Worm (Caenorhabditis elegans) whole organism, L3 larva: Measurements from ENCODE around the gene fbxa-48.

Source experiments
- R02D3.7 ChIP-seq: fragments of 150-350 bp; optimal IDR thresholded peaks from 2 replicates; lab custom pipeline; 2014; ENCODE audit warnings: missing biosample characterization, missing genetic modification characterization
- ZK546.5 ChIP-seq: sonication (generic microtip); optimal IDR thresholded peaks from 2 replicates; lab custom pipeline; 2017; ENCODE audit warnings: missing biosample characterization, missing genetic modification characterization
- aly-2 ChIP-seq: fragments of 150-350 bp; optimal IDR thresholded peaks from 2 replicates; lab custom pipeline; 2014; ENCODE audit warnings: missing biosample characterization, missing genetic modification characterization
- ama-1 ChIP-seq: fragments of 150-350 bp; optimal IDR thresholded peaks from 2 replicates; lab custom pipeline; 2018
- ceh-16 ChIP-seq: sonication (generic microtip); optimal IDR thresholded peaks from 2 replicates; lab custom pipeline; 2017; ENCODE audit warnings: missing biosample characterization, missing genetic modification characterization
- ceh-28 ChIP-seq: fragments of 150-350 bp; optimal IDR thresholded peaks from 2 replicates; lab custom pipeline; 2014; ENCODE audit warnings: missing biosample characterization, missing genetic modification reagents, missing genetic modification characterization
- ceh-9 ChIP-seq: sonication (generic microtip); optimal IDR thresholded peaks from 2 replicates; lab custom pipeline; 2018; ENCODE audit warnings: missing biosample characterization, missing genetic modification characterization
- daf-12 ChIP-seq: fragments of 150-350 bp; optimal IDR thresholded peaks from 2 replicates; lab custom pipeline; 2014; ENCODE audit warnings: missing biosample characterization, missing genetic modification reagents, missing genetic modification characterization
- egl-27 ChIP-seq: sonication (generic microtip); optimal IDR thresholded peaks from 4 replicates; lab custom pipeline; 2017; ENCODE audit warnings: missing biosample characterization, missing genetic modification reagents, missing genetic modification characterization
- elt-1 ChIP-seq: fragments of 150-350 bp; optimal IDR thresholded peaks from 2 replicates; lab custom pipeline; 2014; ENCODE audit warnings: missing biosample characterization, missing genetic modification characterization
- elt-2 ChIP-seq: sonication (generic microtip); optimal IDR thresholded peaks from 2 replicates; lab custom pipeline; 2016; ENCODE audit warnings: missing genetic modification reagents, mild to moderate bottlenecking, missing genetic modification characterization, missing compliant biosample characterization
- elt-3 ChIP-seq, 3 experiments: fragments of 150-350 bp in 1 of 3; sonication (generic microtip) in 2 of 3; optimal IDR thresholded peaks; 2 replicates in 2 of 3; 4 replicates in 1 of 3; lab custom pipeline; 2014 to 2017; ENCODE audit warnings: missing biosample characterization in 3 of 3, missing genetic modification characterization in 3 of 3
- eor-1 ChIP-seq, 2 experiments: fragments of 150-350 bp; optimal IDR thresholded peaks; 2 replicates each; lab custom pipeline; 2014 to 2018; ENCODE audit warnings: missing biosample characterization in 2 of 2, missing genetic modification characterization in 2 of 2
- fkh-10 ChIP-seq: sonication (generic microtip); optimal IDR thresholded peaks from 2 replicates; lab custom pipeline; 2017; ENCODE audit warnings: missing biosample characterization, missing genetic modification reagents, missing genetic modification characterization
- fkh-2 ChIP-seq: fragments of 150-350 bp; optimal IDR thresholded peaks from 2 replicates; lab custom pipeline; 2014; ENCODE audit warnings: missing biosample characterization, missing genetic modification reagents, missing genetic modification characterization
- fos-1 ChIP-seq: fragments of 150-350 bp; optimal IDR thresholded peaks from 2 replicates; lab custom pipeline; 2014; ENCODE audit warnings: missing biosample characterization, missing genetic modification characterization
- hmg-11 ChIP-seq: sonication (generic microtip); optimal IDR thresholded peaks from 2 replicates; lab custom pipeline; 2016; ENCODE audit warnings: missing genetic modification characterization, missing compliant biosample characterization
- jun-1 ChIP-seq: fragments of 150-350 bp; optimal IDR thresholded peaks from 2 replicates; lab custom pipeline; 2014; ENCODE audit warnings: missing biosample characterization, missing genetic modification reagents, missing genetic modification characterization
- mdl-1 ChIP-seq: fragments of 150-350 bp; optimal IDR thresholded peaks from 2 replicates; lab custom pipeline; 2014; ENCODE audit warnings: missing biosample characterization, missing genetic modification characterization
- nhr-11 ChIP-seq: fragments of 150-350 bp; optimal IDR thresholded peaks from 2 replicates; lab custom pipeline; 2014; ENCODE audit warnings: missing biosample characterization, missing genetic modification characterization
- nhr-12 ChIP-seq: fragments of 150-350 bp; optimal IDR thresholded peaks from 2 replicates; lab custom pipeline; 2014; ENCODE audit warnings: missing biosample characterization, missing genetic modification characterization
- nhr-23 ChIP-seq: fragments of 150-350 bp; optimal IDR thresholded peaks from 2 replicates; lab custom pipeline; 2014; ENCODE audit warnings: missing biosample characterization, missing genetic modification reagents, missing genetic modification characterization
- nhr-237 ChIP-seq: fragments of 150-350 bp; optimal IDR thresholded peaks from 2 replicates; lab custom pipeline; 2014; ENCODE audit warnings: missing biosample characterization, missing genetic modification characterization
- nhr-43 ChIP-seq: sonication (generic microtip); optimal IDR thresholded peaks from 2 replicates; lab custom pipeline; 2016; ENCODE audit warnings: mild to moderate bottlenecking, missing genetic modification characterization, missing compliant biosample characterization; ENCODE audit not compliant: poor library complexity, severe bottlenecking
- nhr-67 ChIP-seq: fragments of 150-350 bp; optimal IDR thresholded peaks from 2 replicates; lab custom pipeline; 2014; ENCODE audit warnings: missing biosample characterization, missing genetic modification characterization
- nhr-76 ChIP-seq: fragments of 150-350 bp; sonication (generic microtip); optimal IDR thresholded peaks from 5 replicates; lab custom pipeline; 2014; ENCODE audit warnings: missing biosample characterization, missing genetic modification characterization
- nhr-77 ChIP-seq: fragments of 150-350 bp; optimal IDR thresholded peaks from 2 replicates; lab custom pipeline; 2014; ENCODE audit warnings: missing biosample characterization, missing genetic modification characterization
- pha-4 ChIP-seq: fragments of 150-350 bp; optimal IDR thresholded peaks from 2 replicates; lab custom pipeline; 2014; ENCODE audit warnings: missing biosample characterization, missing genetic modification reagents, missing genetic modification characterization
- sea-2 ChIP-seq: fragments of 150-350 bp; sonication (generic microtip); optimal IDR thresholded peaks from 4 replicates; lab custom pipeline; 2014; ENCODE audit warnings: missing biosample characterization, missing genetic modification reagents, missing genetic modification characterization
- skn-1 ChIP-seq: fragments of 150-350 bp; optimal IDR thresholded peaks from 2 replicates; lab custom pipeline; 2014; ENCODE audit warnings: missing biosample characterization, missing genetic modification characterization
- tbx-2 ChIP-seq: sonication (generic microtip); optimal IDR thresholded peaks from 2 replicates; lab custom pipeline; 2016; ENCODE audit warnings: mild to moderate bottlenecking, missing genetic modification characterization, missing compliant biosample characterization
- unc-39 ChIP-seq: sonication (generic microtip); optimal IDR thresholded peaks from 4 replicates; lab custom pipeline; 2017; ENCODE audit warnings: missing biosample characterization, missing genetic modification characterization
- ztf-11 ChIP-seq: fragments of 150-350 bp; optimal IDR thresholded peaks from 2 replicates; lab custom pipeline; 2014; ENCODE audit warnings: missing biosample characterization, missing genetic modification characterization
- ztf-4 ChIP-seq: fragments of 150-350 bp; optimal IDR thresholded peaks from 2 replicates; lab custom pipeline; 2014; ENCODE audit warnings: missing biosample characterization, missing genetic modification characterization

The fbxa-48 gene

DNA sequence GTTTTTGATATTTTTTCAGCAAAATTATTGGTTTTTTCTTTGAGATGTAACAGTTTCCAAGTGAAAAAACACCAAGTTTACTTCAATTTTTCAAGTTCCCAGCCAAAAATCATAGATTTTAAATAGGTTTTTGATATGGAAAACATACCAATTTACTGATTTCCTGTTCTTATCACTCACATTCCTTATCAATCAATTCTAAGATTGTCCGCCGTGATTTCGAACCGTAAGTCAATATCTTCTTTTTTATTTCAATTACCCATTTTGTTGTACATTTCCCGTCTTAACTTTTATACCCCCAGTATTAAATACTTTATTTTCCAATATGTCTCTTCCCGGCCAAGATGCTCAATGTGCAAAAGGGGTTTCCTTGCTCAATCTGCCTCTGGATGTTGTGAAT lies 47.5 kb downstream of the fbxa-48 start, which contains the start of gene fbxa-38:
TSS of gene fbxa-38 (plus strand) at position 195 of the 400 bp plus-strand sequence.
- no peak for TF ChIP-seq fkh-2 (tag; lab: Kevin White, UChicago)
- no peak for TF ChIP-seq elt-3 (tag; optimal IDR thresholded peaks at IDR 0.05; lab: Kevin White, UChicago)
- TF ChIP-seq mdl-1: no peak
- no peak for TF ChIP-seq pha-4 (tag; lab: Kevin White, UChicago)
- TF ChIP-seq egl-27 (tag; lab: Kevin White, UChicago): no peak
- no peak for TF ChIP-seq fkh-10 (GFP tag; lab: Kevin White, UChicago)
- no peak for TF ChIP-seq aly-2 (tag; lab: Kevin White, UChicago)
- no peak for TF ChIP-seq fos-1 (tag; lab: Kevin White, UChicago)
- no peak for TF ChIP-seq nhr-67
- TF ChIP-seq tbx-2 (tag; lab: Kevin White, UChicago): no peak
- TF ChIP-seq ZK546.5 (tag; lab: Kevin White, UChicago): no peak
- no peak for TF ChIP-seq elt-2 (tag; lab: Kevin White, UChicago)
- no peak for TF ChIP-seq elt-1
- no peak for TF ChIP-seq daf-12 (tag; lab: Kevin White, UChicago)
- no peak for TF ChIP-seq ama-1
- TF ChIP-seq skn-1 (tag; lab: Kevin White, UChicago): no peak
- no peak for TF ChIP-seq ceh-9 (tag; lab: Kevin White, UChicago)
- no peak for TF ChIP-seq unc-39 (tag; lab: Kevin White, UChicago)
- no peak for TF ChIP-seq nhr-12 (tag; lab: Kevin White, UChicago)
- no peak for TF ChIP-seq nhr-77 (tag; lab: Kevin White, UChicago)

DNA sequence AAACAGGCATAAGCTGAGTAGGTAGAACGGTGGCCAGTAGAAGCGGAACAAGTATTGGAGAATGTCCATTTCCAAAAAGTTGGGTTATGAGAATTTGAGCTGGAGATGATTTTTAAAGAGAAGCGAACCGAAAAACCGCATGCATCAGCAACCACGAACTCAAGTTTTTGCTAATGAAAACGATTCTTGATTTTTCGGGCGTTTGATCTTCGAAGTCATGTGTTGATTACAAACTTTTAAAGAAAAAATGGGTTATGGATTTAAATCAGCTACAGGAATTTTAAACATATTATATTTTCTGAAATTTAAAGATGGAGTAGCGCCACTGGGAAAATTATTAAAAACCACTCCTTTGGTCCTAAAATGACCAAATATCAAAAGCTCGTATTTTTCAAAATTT lies 48.0 kb downstream of the fbxa-48 start, which contains the start of gene srd-65:
TSS of gene srd-65 (minus strand) at position 101 of the 400 bp plus-strand sequence.
- TF ChIP-seq eor-1 (tag; optimal IDR thresholded peaks at IDR 0.05; lab: Kevin White, UChicago) (no peak), mdl-1 (no peak), egl-27 (tag; lab: Kevin White, UChicago) (no peak), ama-1 (no peak), ceh-28 (no peak), elt-2 (tag; lab: Kevin White, UChicago) (no peak), ztf-11 (tag; lab: Kevin White, UChicago) (no peak), pha-4 (tag; lab: Kevin White, UChicago) (no peak), elt-3 (tag; optimal IDR thresholded peaks at IDR 0.05; lab: Kevin White, UChicago) (no peak), nhr-76 (no peak), sea-2 (GFP tag; lab: Kevin White, UChicago) (no peak), ceh-16 (tag; lab: Kevin White, UChicago) (no peak), nhr-237 (tag; lab: Kevin White, UChicago) (no peak), ztf-4 (tag; lab: Kevin White, UChicago) (no peak), hmg-11 (tag; lab: Kevin White, UChicago) (no peak), jun-1 (tag; lab: Kevin White, UChicago) (no peak), fkh-10 (GFP tag; lab: Kevin White, UChicago) (no peak)

DNA sequence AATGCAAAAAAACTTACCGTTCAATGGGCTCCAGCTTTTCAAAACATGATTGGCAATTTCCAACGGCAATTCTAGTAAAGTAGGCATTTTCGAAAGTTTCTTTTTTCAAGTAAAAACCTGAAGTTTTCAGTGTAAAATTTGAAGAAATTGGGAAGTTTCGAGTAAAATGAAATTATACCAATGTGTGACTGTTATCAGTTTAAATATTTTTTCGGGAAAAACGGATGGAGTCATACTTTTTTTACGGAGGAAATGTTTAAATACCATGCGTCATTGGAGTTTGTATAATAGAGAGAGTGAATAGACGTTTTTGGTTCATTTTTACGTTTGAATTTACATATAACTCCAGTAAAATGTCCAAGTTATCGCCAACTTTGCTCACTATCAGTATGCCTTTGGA lies 52.6 kb downstream of the fbxa-48 start, which contains the start of gene fbxa-12:
TSS of gene fbxa-12 (plus strand) at position 301 of the 400 bp plus-strand sequence.
- TF ChIP-seq nhr-12 (tag; lab: Kevin White, UChicago) (no peak), nhr-11 (no peak), ceh-9 (tag; lab: Kevin White, UChicago) (no peak), R02D3.7 (tag; lab: Kevin White, UChicago) (no peak), nhr-77 (tag; lab: Kevin White, UChicago) (no peak), nhr-43 (no peak), mdl-1 (no peak), nhr-23 (tag; lab: Kevin White, UChicago) (no peak), nhr-76 (no peak)
